Worm (Caenorhabditis elegans): ENCODE results near the gene F25E5.16.
A peak's percentile ranks its signal among the peaks of the same experiment; 100 is the strongest.

Gene F25E5.16

ce11 chrV:7437985-7438384 lies at the start of gene F25E5.16:
TSS of gene F25E5.16 (plus strand) at chrV:7438285.
- no peak for TF ChIP-seq lin-14 (GFP tag; optimal IDR thresholded peaks at IDR 0.05)
- TF ChIP-seq efl-1 (optimal IDR thresholded peaks at IDR 0.05): no peak
- peak in 1 of 2 experiments; percentile 58 for TF ChIP-seq efl-1 (GFP tag; optimal IDR thresholded peaks at IDR 0.05 in 1 of 2)
- TF ChIP-seq dpl-1 (GFP tag; optimal IDR thresholded peaks at IDR 0.05): no peak
- TF ChIP-seq nhr-28 (tag; optimal IDR thresholded peaks at IDR 0.05): no peak
- no peak for TF ChIP-seq pax-3 (tag; optimal IDR thresholded peaks at IDR 0.05)

DNA sequence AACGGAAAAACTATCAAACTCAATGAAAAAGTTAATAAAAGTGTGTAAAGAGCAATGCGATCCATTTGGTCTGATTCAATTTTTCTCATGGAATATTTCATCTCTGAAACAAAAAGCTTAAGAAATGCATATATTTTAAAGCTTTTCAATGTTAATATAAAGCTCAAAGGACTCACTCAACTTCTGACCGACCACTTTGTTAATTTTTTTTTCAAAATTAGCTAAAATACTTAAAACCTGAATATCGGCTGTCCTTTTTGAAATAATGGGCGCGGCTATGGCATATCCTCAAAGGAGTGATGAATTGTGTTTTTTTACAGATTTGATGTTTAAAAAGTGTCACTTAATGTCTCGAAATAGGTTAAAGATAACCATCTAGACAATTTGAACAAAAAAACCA lies 48.3 kb upstream of the F25E5.16 start, which contains the start of gene C02H6.1:
Gene C02H6.1, minus strand, starts transcription at position 101 of the 400 bp plus-strand sequence.
- TF ChIP-seq hpl-2 (GFP tag; optimal IDR thresholded peaks at IDR 0.05) (no peak), mep-1 (tag; optimal IDR thresholded peaks at IDR 0.05) (no peak), C04F5.9 (tag; optimal IDR thresholded peaks at IDR 0.05) (no peak), lin-39 (tag; optimal IDR thresholded peaks at IDR 0.05) (no peak), lin-14 (GFP tag; optimal IDR thresholded peaks at IDR 0.05) (no peak), elt-3 (tag; optimal IDR thresholded peaks at IDR 0.05) (no peak), jun-1 (tag; optimal IDR thresholded peaks at IDR 0.05) (no peak), skn-1 (tag; optimal IDR thresholded peaks at IDR 0.05) (no peak)

- TF ChIP-seq efl-1 (optimal IDR thresholded peaks at IDR 0.05) (no peak), efl-1 (GFP tag; optimal IDR thresholded peaks at IDR 0.05 in 1 of 2) (peak in 1 of 2 experiments; percentile 19), snpc-4 (tag; optimal IDR thresholded peaks at IDR 0.05) (no peak), elt-2 (tag; optimal IDR thresholded peaks at IDR 0.05) (peak; percentile 3), nhr-85 (tag) (no peak)
These were observed 46.2 kb upstream of the F25E5.16 start, which contains the start of gene fbxa-105 for ce11 chrV:7391933-7392332. TSS of gene fbxa-105 (minus strand) at chrV:7392029.

DNA sequence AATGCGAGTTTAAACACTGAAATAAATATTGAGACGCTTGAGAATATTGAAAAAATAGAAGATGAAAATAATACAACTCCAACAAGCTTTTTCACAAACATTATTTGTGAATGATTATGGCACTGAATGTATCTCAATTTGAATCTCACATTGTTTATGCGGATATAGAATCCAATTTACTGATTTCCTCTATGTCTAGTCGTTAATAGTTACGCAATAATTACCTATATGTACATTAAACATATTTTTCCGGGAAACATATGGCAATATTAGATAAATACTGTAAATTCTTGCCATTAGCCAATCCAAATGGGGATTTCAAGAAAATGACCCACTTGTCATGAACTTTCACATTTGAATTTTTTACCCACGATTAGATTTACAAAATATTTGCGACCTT lies 42.7 kb upstream of the F25E5.16 start, which contains the start of gene srx-9:
Gene srx-9, minus strand, starts transcription at position 101 of the 400 bp plus-strand sequence.
- TF ChIP-seq Y116A8C.19 (tag; optimal IDR thresholded peaks at IDR 0.05; ENCODE audit: borderline replicate concordance): no peak
- TF ChIP-seq ceh-88 (GFP tag; IDR thresholded peaks at IDR 0.05): no peak
- TF ChIP-seq pag-3 (tag; optimal IDR thresholded peaks at IDR 0.05; ENCODE audit: borderline replicate concordance, insufficient read depth): no peak
- TF ChIP-seq ceh-63 (GFP tag; optimal IDR thresholded peaks at IDR 0.05): no peak
- TF ChIP-seq lin-39 (tag; optimal IDR thresholded peaks at IDR 0.05): no peak

- TF ChIP-seq efl-1 (optimal IDR thresholded peaks at IDR 0.05) (no peak), efl-1 (GFP tag; optimal IDR thresholded peaks at IDR 0.05 in 1 of 2) (no peak)
These were observed 38.9 kb upstream of the F25E5.16 start, which contains the start of gene gst-41 for ce11 chrV:7399202-7399601. TSS of gene gst-41 (minus strand) at chrV:7399302.

ce11 chrV:7400095-7400494 lies 38.0 kb upstream of the F25E5.16 start, which contains the start of gene cnc-9:
TSS of gene cnc-9 (minus strand) at chrV:7400195.
- TF ChIP-seq lin-13 (GFP tag; optimal IDR thresholded peaks at IDR 0.05) (no peak), fkh-8 (tag; optimal IDR thresholded peaks at IDR 0.05) (no peak), efl-1 (optimal IDR thresholded peaks at IDR 0.05) (no peak), efl-1 (GFP tag; optimal IDR thresholded peaks at IDR 0.05 in 1 of 2) (peak in 1 of 2 experiments; percentile 4), unc-98 (GFP tag; IDR thresholded peaks at IDR 0.05) (no peak), efl-3 (GFP tag; optimal IDR thresholded peaks at IDR 0.05) (no peak), fkh-10 (GFP tag; optimal IDR thresholded peaks at IDR 0.05) (no peak), Y116A8C.19 (tag; optimal IDR thresholded peaks at IDR 0.05; ENCODE audit: borderline replicate concordance) (no peak)

DNA sequence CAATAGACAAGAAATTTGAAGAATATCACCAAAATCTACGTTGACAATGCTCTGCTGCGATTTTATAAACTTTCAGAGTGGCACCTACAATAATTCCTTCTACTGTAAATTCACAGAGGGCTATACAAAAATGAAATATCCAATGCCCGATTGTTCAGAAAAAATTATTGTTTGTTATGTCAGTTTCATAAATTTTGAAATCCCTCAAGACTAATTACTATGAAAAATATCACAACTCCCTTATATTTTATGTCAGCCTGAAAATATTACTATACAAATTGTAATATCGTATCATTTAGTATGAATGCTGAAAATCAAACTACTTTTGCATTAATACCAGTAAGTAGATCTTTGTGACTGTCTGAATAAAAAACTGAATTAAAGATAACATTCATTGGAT lies 37.5 kb upstream of the F25E5.16 start, which contains the start of gene srx-60:
Gene srx-60, plus strand, starts transcription at position 301 of the 400 bp plus-strand sequence.
- TF ChIP-seq nhr-12 (tag; optimal IDR thresholded peaks at IDR 0.05): no peak
- no peak for TF ChIP-seq egl-27 (tag; optimal IDR thresholded peaks at IDR 0.05)
- TF ChIP-seq ztf-4 (tag; optimal IDR thresholded peaks at IDR 0.05): no peak
- TF ChIP-seq mdl-1 (tag; optimal IDR thresholded peaks at IDR 0.05): no peak
- no peak for TF ChIP-seq aha-1 (tag; optimal IDR thresholded peaks at IDR 0.05)
- no peak for TF ChIP-seq ama-1 (optimal IDR thresholded peaks at IDR 0.05)
- TF ChIP-seq vab-15 (tag; optimal IDR thresholded peaks at IDR 0.05): no peak
- no peak for TF ChIP-seq nhr-19 (GFP tag; conservative IDR thresholded peaks at IDR 0.05)
- TF ChIP-seq lir-3 (tag; optimal IDR thresholded peaks at IDR 0.05; ENCODE audit: poor library complexity): no peak
